Fruit fly (Drosophila melanogaster): ENCODE results near the gene CG13685.

The CG13685 gene

DNA sequence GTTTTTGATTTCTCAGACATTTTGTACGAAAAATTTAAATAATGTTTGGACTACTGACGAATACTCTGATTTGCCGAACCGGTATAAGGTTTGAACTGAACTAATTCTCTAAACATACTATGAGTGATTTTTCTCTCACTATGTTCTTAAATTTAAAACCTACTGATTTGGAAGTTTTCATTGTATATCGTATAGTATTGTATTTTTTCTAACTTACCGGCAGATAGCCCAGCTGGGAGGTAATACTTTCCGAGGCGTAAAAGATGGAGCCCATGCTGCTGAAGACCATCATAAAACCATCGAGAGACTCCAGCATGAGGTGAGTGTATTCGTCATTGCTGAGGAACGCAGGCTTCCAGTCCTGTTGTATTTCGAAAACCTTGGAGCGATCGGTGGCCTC, 21.1 kb downstream of the CG13685 start, which contains the start of gene CG32371:
Gene CG32371 (minus strand): TSS at position 101 of the 400 bp plus-strand sequence.
- no peak for TF ChIP-seq Mio (GFP tag; optimal IDR thresholded peaks at IDR 0.05)
- no peak for TF ChIP-seq usp (GFP tag; optimal IDR thresholded peaks at IDR 0.05)
- TF ChIP-seq h (GFP tag; optimal IDR thresholded peaks at IDR 0.05): no peak
- TF ChIP-seq ey (GFP tag; optimal IDR thresholded peaks at IDR 0.05): no peak
- no peak for TF ChIP-seq N (GFP tag; optimal IDR thresholded peaks at IDR 0.05)
- no peak for TF ChIP-seq lola (GFP tag; optimal IDR thresholded peaks at IDR 0.05)

DNA sequence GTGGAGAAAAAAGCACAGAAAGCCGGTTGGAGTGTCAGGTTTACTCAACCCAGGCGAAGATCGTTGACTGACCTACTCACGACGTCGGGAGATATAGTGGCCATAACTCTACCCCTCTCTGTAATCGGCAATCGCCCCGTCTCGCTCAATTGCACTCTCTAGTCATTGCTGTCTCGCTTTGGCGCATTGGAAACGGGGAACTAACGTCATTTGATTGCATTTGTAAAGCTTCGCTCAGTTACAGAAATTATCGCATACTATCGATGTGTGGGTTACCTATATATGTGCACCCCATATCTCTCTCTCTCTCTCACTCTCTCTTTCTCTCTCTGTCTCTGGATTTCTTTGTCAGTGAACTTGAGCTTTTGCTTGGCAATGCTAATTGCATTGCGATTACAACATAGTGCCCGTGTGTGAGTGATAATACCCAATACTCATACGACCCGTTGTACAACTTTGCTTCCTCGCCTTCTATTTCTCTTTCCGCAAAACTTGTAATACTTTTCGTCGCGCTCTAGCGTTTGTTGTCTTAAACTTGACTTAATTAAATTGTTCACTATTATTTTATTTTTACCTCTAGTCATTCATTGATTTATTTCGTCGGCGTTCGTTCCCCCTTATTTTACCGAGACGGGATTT, 25.1 kb downstream of the CG13685 start:
- TF ChIP-seq ey (GFP tag; optimal IDR thresholded peaks at IDR 0.05) (no peak), sv (GFP tag; optimal IDR thresholded peaks at IDR 0.05) (no peak), Vsx2 (GFP tag; optimal IDR thresholded peaks at IDR 0.05; ENCODE audit: partially characterized antibody) (no peak), Dif (GFP tag; optimal IDR thresholded peaks at IDR 0.05; ENCODE audit: partially characterized antibody) (no peak), GATAd (GFP tag; optimal IDR thresholded peaks at IDR 0.05) (no peak), Rel (GFP tag; optimal IDR thresholded peaks at IDR 0.05) (no peak), Rel (tag; optimal IDR thresholded peaks at IDR 0.05) (no peak), CG32264 (GFP tag; optimal IDR thresholded peaks at IDR 0.05) (no peak), Mio (GFP tag; optimal IDR thresholded peaks at IDR 0.05) (no peak), sage (GFP tag; optimal IDR thresholded peaks at IDR 0.05) (no peak), lola (GFP tag; optimal IDR thresholded peaks at IDR 0.05) (no peak), rgr (GFP tag; optimal IDR thresholded peaks at IDR 0.05) (no peak), fru (GFP tag; optimal IDR thresholded peaks at IDR 0.05) (no peak), foxo (GFP tag; optimal IDR thresholded peaks at IDR 0.05) (no peak)

DNA sequence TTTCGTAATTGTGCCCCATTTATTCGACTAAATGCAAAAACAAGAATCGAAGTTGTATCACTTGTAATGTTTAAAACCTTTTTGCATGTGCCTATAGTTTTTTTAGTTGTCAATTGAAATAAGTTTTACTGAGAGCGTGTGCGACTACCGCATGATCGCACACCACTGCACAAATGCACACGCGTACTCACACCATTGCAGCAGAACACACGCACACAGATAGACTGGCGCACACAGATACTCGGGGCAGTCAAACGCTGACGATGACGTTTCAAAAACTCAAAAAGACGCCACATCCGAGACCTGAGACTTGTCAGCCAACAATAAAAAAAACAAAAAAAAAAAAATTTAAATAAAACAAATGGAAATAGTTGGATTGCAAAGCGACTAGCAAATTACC, 26.4 kb downstream of the CG13685 start:
- TF ChIP-seq pan (optimal IDR thresholded peaks at IDR 0.05) (no peak), CrebA (GFP tag; optimal IDR thresholded peaks at IDR 0.05; ENCODE audit: borderline replicate concordance) (no peak), Vsx2 (GFP tag; optimal IDR thresholded peaks at IDR 0.05; ENCODE audit: partially characterized antibody) (no peak), Hnf4 (GFP tag; optimal IDR thresholded peaks at IDR 0.05) (no peak), dmrt93B (GFP tag; optimal IDR thresholded peaks at IDR 0.05) (no peak), fru (GFP tag; optimal IDR thresholded peaks at IDR 0.05) (no peak), Abd-B (GFP tag; optimal IDR thresholded peaks at IDR 0.05) (no peak), dl (GFP tag; optimal IDR thresholded peaks at IDR 0.05; ENCODE audit: insufficient read depth in 1 of 2, partially characterized antibody in 2 of 2) (no peak), sv (GFP tag; optimal IDR thresholded peaks at IDR 0.05) (no peak), Rel (GFP tag; optimal IDR thresholded peaks at IDR 0.05) (no peak), Rel (tag; optimal IDR thresholded peaks at IDR 0.05) (no peak), sage (GFP tag; optimal IDR thresholded peaks at IDR 0.05) (no peak), CG9705 (GFP tag; optimal IDR thresholded peaks at IDR 0.05) (no peak), OdsH (GFP tag; optimal IDR thresholded peaks at IDR 0.05) (no peak), ey (GFP tag; optimal IDR thresholded peaks at IDR 0.05) (no peak), CG32264 (GFP tag; optimal IDR thresholded peaks at IDR 0.05) (no peak), h (GFP tag; optimal IDR thresholded peaks at IDR 0.05) (no peak)

DNA sequence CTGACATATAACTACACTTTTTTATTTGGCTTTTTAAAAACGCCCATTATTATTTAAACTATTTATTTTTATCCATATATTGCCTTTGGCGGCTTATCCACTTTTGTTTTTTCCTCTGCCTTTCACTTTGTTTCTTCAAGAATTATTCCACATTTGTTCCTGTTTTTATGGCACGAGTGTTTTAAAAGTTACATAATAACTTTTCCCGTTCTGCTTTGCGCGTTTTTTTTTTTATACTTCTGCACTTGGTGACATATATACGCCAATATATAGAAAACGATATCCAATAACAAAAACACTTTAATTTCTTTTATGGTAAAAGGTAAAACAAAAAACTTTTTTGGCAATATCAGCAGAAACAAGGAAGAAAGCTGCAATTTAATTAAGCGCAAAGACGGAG, 27.6 kb downstream of the CG13685 start:
- TF ChIP-seq rgr (GFP tag; optimal IDR thresholded peaks at IDR 0.05) (no peak), ey (GFP tag; optimal IDR thresholded peaks at IDR 0.05) (no peak), foxo (GFP tag; optimal IDR thresholded peaks at IDR 0.05) (no peak), Hr83 (GFP tag; optimal IDR thresholded peaks at IDR 0.05; ENCODE audit: poor library complexity, severe bottlenecking) (no peak), fru (GFP tag; optimal IDR thresholded peaks at IDR 0.05) (no peak), CG9705 (GFP tag; optimal IDR thresholded peaks at IDR 0.05) (no peak), OdsH (GFP tag; optimal IDR thresholded peaks at IDR 0.05) (no peak)

DNA sequence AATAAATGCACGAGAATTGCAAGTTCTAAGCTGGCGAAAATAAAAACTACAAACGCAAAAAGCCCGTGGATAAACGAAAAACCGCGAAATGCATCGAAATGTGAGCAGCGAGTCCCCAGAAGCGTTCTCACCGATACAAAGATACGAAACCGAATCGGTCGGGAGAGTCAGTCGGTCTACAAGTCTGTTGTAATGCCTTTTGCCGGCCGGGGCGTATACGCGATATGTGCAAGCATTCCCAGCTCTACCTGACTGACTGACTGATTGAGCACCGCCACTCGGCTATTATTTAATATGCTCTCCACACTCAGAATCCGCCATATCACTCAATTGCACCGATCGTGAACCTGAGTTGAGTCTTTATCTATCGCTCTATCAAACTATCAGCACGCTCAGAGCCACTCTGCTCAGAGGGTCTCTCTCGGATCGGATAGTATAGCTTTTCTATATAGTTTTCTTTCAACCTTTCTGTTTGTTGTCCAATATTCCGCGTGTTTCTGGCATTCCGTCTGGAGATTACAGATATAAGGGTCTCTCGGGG, 28.3 kb downstream of the CG13685 start, which contains the start of gene Clk:
Gene Clk (minus strand): TSS at position 239 of the 541 bp plus-strand sequence.
- no peak for TF ChIP-seq Dif (GFP tag; optimal IDR thresholded peaks at IDR 0.05; ENCODE audit: partially characterized antibody)
- no peak for TF ChIP-seq OdsH (GFP tag; optimal IDR thresholded peaks at IDR 0.05)
- no peak for TF ChIP-seq rgr (GFP tag; optimal IDR thresholded peaks at IDR 0.05)
- TF ChIP-seq GATAd (GFP tag; optimal IDR thresholded peaks at IDR 0.05): no peak
- TF ChIP-seq CG32264 (GFP tag; optimal IDR thresholded peaks at IDR 0.05): no peak
- no peak for TF ChIP-seq tai (GFP tag; optimal IDR thresholded peaks at IDR 0.05)
- no peak for TF ChIP-seq CrebA (GFP tag; optimal IDR thresholded peaks at IDR 0.05; ENCODE audit: borderline replicate concordance)
- TF ChIP-seq Dfd (GFP tag; optimal IDR thresholded peaks at IDR 0.05): no peak
- no peak for TF ChIP-seq jim (GFP tag; optimal IDR thresholded peaks at IDR 0.05)
- no peak for TF ChIP-seq psq (GFP tag; optimal IDR thresholded peaks at IDR 0.05)

Measured in whole organism, wandering third instar larva.